Worm (Caenorhabditis elegans) whole organism, L4/young adult: ENCODE measurements around the gene F53H4.6.

Experiments
- W03F9.2 ChIP-seq: fragments of 150-350 bp; optimal IDR thresholded peaks from 2 replicates; lab custom pipeline; 2014; ENCODE audit warnings: missing biosample characterization, missing genetic modification characterization
- dao-5 ChIP-seq: sonication (generic microtip); optimal IDR thresholded peaks from 2 replicates; lab custom pipeline; 2016; ENCODE audit warnings: missing genotype, missing genetic modification characterization, moderate library complexity, missing compliant biosample characterization
- him-1 ChIP-seq: sonication (generic microtip); optimal IDR thresholded peaks from 2 replicates; lab custom pipeline; 2016; ENCODE audit warnings: missing genotype, missing genetic modification reagents, missing genetic modification characterization, missing compliant biosample characterization

The F53H4.6 gene

ce11 chrX:15860556-15861008 is at the start of gene F53H4.6:
F53H4.6 (minus strand) TSS chrX:15860606.
- TF ChIP-seq him-1 (tag; lab: Kevin White, UChicago) (no peak), dao-5 (tag; lab: Kevin White, UChicago) (no peak), W03F9.2 (tag; lab: Kevin White, UChicago) (no peak)

- TF ChIP-seq him-1 (tag; lab: Kevin White, UChicago): no peak
- no peak for TF ChIP-seq dao-5 (tag; lab: Kevin White, UChicago)
- no peak for TF ChIP-seq W03F9.2 (tag; lab: Kevin White, UChicago)
Observed at ce11 chrX:15902835-15903234, 42.4 kb upstream of the F53H4.6 start.

ce11 chrX:15901214-15901613 is 40.8 kb upstream of the F53H4.6 start:
- TF ChIP-seq W03F9.2 (tag; lab: Kevin White, UChicago): no peak
- no peak for TF ChIP-seq dao-5 (tag; lab: Kevin White, UChicago)
- TF ChIP-seq him-1 (tag; lab: Kevin White, UChicago): no peak

DNA sequence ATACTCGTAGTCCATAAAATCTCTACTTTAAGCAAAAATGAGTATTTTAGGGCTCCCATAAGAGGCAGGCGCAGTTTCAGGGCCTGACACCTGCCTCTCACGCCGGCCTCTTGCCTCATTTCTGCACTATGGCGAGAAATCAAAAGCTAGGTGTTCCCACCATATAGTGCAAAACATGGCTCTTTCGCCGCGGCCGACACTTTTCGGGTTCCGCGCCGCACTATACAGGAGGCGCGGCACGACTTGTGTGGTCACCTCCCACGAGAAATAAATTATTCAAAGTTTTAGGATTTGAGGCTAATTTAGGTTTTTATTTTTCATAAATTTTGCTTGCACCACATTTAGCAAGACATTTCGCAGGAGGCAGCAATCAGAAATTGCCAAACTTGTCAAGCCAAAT is 32.1 kb upstream of the F53H4.6 start:
- TF ChIP-seq W03F9.2 (tag; lab: Kevin White, UChicago): no peak

DNA sequence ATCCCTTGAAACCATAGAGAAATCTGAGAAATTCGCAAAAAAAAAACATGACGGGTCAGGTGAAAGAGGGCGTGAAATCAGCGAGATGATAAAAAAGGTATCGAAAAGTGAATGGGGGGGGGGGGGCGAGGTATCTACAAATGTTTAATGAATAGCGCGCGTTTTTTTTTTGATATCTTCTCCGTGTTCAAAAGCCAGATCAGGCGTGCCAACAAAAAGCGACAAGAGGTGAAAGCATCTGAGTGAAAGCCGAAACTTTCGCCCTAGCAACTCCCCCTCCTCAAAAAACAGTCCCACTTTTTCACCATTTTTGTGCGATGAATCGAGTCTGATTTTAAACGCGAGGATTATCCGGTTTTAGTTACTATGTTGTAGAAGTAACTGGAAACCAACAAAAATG is 27.6 kb upstream of the F53H4.6 start:
- no peak for TF ChIP-seq W03F9.2 (tag; lab: Kevin White, UChicago)
- no peak for TF ChIP-seq dao-5 (tag; lab: Kevin White, UChicago)
- no peak for TF ChIP-seq him-1 (tag; lab: Kevin White, UChicago)

ce11 chrX:15887495-15887894 is 27.1 kb upstream of the F53H4.6 start, which contains the start of gene F53H4.3:
F53H4.3 (minus strand) TSS chrX:15887595.
- TF ChIP-seq dao-5 (tag; lab: Kevin White, UChicago) (no peak), him-1 (tag; lab: Kevin White, UChicago) (no peak), W03F9.2 (tag; lab: Kevin White, UChicago) (no peak)

DNA sequence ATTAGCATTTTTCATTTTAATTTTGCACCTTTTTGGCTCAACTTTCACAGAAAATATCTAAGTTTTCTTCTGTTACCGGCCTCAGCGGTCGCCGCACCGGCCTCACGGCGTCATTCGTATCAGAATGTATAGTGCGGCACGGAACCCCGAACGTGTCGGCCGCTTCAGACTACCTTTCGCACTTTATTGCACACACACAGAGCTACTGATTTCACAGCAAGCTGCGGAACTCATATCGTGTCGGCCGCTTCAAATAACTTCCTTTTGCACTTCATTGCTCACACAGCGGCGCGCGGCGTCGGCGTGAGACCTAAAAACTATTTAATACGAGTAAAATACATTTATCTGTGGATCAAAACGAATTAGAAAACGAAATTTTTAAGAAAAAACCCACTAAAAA is 24.1 kb upstream of the F53H4.6 start:
- no peak for TF ChIP-seq him-1 (tag; lab: Kevin White, UChicago)
- no peak for TF ChIP-seq dao-5 (tag; lab: Kevin White, UChicago)
- TF ChIP-seq W03F9.2 (tag; lab: Kevin White, UChicago): no peak

- TF ChIP-seq him-1 (tag; lab: Kevin White, UChicago) (no peak), W03F9.2 (tag; lab: Kevin White, UChicago) (no peak), dao-5 (tag; lab: Kevin White, UChicago) (no peak)
Observed at ce11 chrX:15881027-15881426, 20.6 kb upstream of the F53H4.6 start.

DNA sequence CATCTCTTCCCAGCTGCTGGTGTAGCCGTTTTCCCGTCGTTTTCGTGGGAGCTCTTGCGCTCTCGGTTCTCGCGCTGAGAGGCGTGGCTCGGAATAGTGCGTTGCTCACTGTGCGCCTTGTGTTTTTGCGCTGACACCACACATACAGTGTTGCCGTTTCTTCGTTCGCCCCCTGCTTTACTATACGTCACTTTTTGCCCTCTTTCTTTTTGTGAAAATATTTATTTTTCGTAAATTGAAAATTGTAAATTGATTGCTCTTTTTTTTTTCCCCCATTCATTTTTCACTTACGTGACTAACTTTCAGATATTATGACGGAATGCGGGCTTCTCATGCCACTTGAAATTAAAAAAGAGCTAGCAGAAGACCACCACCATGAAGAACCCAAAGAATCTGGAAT is 18.4 kb upstream of the F53H4.6 start, which contains the start of gene gmeb-2:
Gene gmeb-2, plus strand, starts transcription at position 301 of the 400 bp plus-strand sequence.
- TF ChIP-seq W03F9.2 (tag; lab: Kevin White, UChicago) (no peak), dao-5 (tag; lab: Kevin White, UChicago) (no peak)

DNA sequence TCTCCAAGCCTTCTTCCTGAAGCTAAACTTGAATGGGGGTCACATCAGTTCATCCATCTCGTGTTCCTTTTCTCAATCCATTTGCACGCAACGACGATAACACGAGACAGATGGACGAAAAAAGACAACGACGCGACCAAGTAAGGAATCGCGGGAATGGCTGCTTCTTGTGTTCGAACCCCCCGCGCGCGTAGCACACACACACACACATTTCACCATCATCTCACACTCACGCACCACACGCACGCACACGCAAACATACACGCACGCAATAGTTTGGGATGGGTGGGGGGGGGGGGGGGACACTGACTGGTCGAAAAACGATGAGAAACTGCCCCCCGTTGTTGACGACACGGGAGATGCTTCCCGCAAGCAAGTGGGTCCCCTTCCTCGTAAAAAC is 16.5 kb upstream of the F53H4.6 start:
- TF ChIP-seq dao-5 (tag; lab: Kevin White, UChicago): no peak
- no peak for TF ChIP-seq W03F9.2 (tag; lab: Kevin White, UChicago)
- TF ChIP-seq him-1 (tag; lab: Kevin White, UChicago): no peak

- TF ChIP-seq dao-5 (tag; lab: Kevin White, UChicago) (no peak), W03F9.2 (tag; lab: Kevin White, UChicago) (no peak), him-1 (tag; lab: Kevin White, UChicago) (no peak)
Observed at ce11 chrX:15869589-15869988, 9.2 kb upstream of the F53H4.6 start.

ce11 chrX:15865868-15866555 is 5.6 kb upstream of the F53H4.6 start, which contains the start of the genes csb-1 and F53H4.4:
csb-1 (minus strand) TSS chrX:15865918.
F53H4.4 (plus strand) TSS chrX:15866387.
- TF ChIP-seq W03F9.2 (tag; lab: Kevin White, UChicago) (peak; percentile 76), dao-5 (tag; lab: Kevin White, UChicago) (no peak), him-1 (tag; lab: Kevin White, UChicago) (no peak)

ce11 chrX:15856853-15857252 is 3.6 kb downstream of the F53H4.6 start, which contains the start of gene F53H4.2:
F53H4.2 (plus strand) TSS chrX:15857153.
- no peak for TF ChIP-seq him-1 (tag; lab: Kevin White, UChicago)
- TF ChIP-seq dao-5 (tag; lab: Kevin White, UChicago): no peak
- TF ChIP-seq W03F9.2 (tag; lab: Kevin White, UChicago): no peak

ce11 chrX:15851013-15851412 is 9.4 kb downstream of the F53H4.6 start:
- TF ChIP-seq dao-5 (tag; lab: Kevin White, UChicago): no peak
- no peak for TF ChIP-seq W03F9.2 (tag; lab: Kevin White, UChicago)
- TF ChIP-seq him-1 (tag; lab: Kevin White, UChicago): no peak
